Fruit fly (Drosophila melanogaster): ENCODE results near the gene Pdp1.
A peak's percentile ranks its signal among the peaks of the same experiment; 100 is the strongest.

The Pdp1 gene

dm6 chr3L:7875606-7876366 lies 8.6 kb upstream of the Pdp1 start (continued):
- peak; percentile 66 for TF ChIP-seq tio (GFP tag; optimal IDR thresholded peaks at IDR 0.05)
- 0 out of 2 replicates have a peak, but pooled peaks have one; percentile 27 for TF ChIP-seq wor (GFP tag; IDR thresholded peaks at IDR 0.05)
- 0 out of 2 replicates have a peak, but pooled peaks have one; percentile 6 for TF ChIP-seq stc (GFP tag; IDR thresholded peaks at IDR 0.05)
- TF ChIP-seq CG8388 (GFP tag; optimal IDR thresholded peaks at IDR 0.05), result peak; percentile 43
- no peak for TF ChIP-seq CG32532 (GFP tag; IDR thresholded peaks at IDR 0.05)
- peak; percentile 32 for TF ChIP-seq lab (GFP tag; optimal IDR thresholded peaks at IDR 0.05)
- TF ChIP-seq CHES-1-like (GFP tag; optimal IDR thresholded peaks at IDR 0.05), result no peak
- TF ChIP-seq Myb (GFP tag; optimal IDR thresholded peaks at IDR 0.05), result no peak
- peak in 1 of 2 experiments; percentile 23 for TF ChIP-seq chif (GFP tag; optimal IDR thresholded peaks at IDR 0.05)
- TF ChIP-seq CG12219 (GFP tag; optimal IDR thresholded peaks at IDR 0.05), result no peak
- TF ChIP-seq CG6254 (GFP tag; optimal IDR thresholded peaks at IDR 0.05), result no peak
- TF ChIP-seq grau (tag; optimal IDR thresholded peaks at IDR 0.05), result peak; percentile 88
- TF ChIP-seq CG4617 (GFP tag; optimal IDR thresholded peaks at IDR 0.05; ENCODE audit: borderline replicate concordance), result no peak
- peak; percentile 62 for TF ChIP-seq Sox102F (GFP tag; optimal IDR thresholded peaks at IDR 0.05)
- TF ChIP-seq Taf1 (GFP tag; IDR thresholded peaks at IDR 0.05), result no peak
- no peak for TF ChIP-seq Jarid2 (GFP tag; optimal IDR thresholded peaks at IDR 0.05)
- TF ChIP-seq wek (GFP tag; optimal IDR thresholded peaks at IDR 0.05), result no peak
- no peak for TF ChIP-seq BEAF-32 (GFP tag; optimal IDR thresholded peaks at IDR 0.05)
- TF ChIP-seq E2f1 (GFP tag; IDR thresholded peaks at IDR 0.05), result no peak
- no peak for TF ChIP-seq Atf6 (GFP tag; IDR thresholded peaks at IDR 0.05)
- TF ChIP-seq Mes4 (GFP tag; optimal IDR thresholded peaks at IDR 0.05), result no peak
- TF ChIP-seq CG8290 (GFP tag; optimal IDR thresholded peaks at IDR 0.05), result peak; percentile 5
- TF ChIP-seq CG8290 (tag; optimal IDR thresholded peaks at IDR 0.05), result no peak
- no peak for TF ChIP-seq Gsc (GFP tag; IDR thresholded peaks at IDR 0.05)
- TF ChIP-seq CG8478 (optimal IDR thresholded peaks at IDR 0.05), result no peak
- no peak for TF ChIP-seq emc (GFP tag; optimal IDR thresholded peaks at IDR 0.05)
- TF ChIP-seq Chrac-16 (GFP tag; optimal IDR thresholded peaks at IDR 0.05), result peak; percentile 50
- no peak for TF ChIP-seq gce (GFP tag; IDR thresholded peaks at IDR 0.05)
- peak; percentile 48 for TF ChIP-seq CG12659 (GFP tag; optimal IDR thresholded peaks at IDR 0.05)
- no peak for TF ChIP-seq knrl (GFP tag; IDR thresholded peaks at IDR 0.05; ENCODE audit: partially characterized antibody)
- TF ChIP-seq ranshi (GFP tag; IDR thresholded peaks at IDR 0.05), result no peak
- peak in 1 of 2 experiments; percentile 50 for TF ChIP-seq eve (GFP tag; optimal IDR thresholded peaks at IDR 0.05)
- 0 out of 2 replicates have a peak, but pooled peaks have one; percentile 43 for TF ChIP-seq CG32772 (GFP tag; IDR thresholded peaks at IDR 0.05)
- peak; percentile 48 for TF ChIP-seq CG15601 (tag; optimal IDR thresholded peaks at IDR 0.05)
- TF ChIP-seq seq (GFP tag; IDR thresholded peaks at IDR 0.05), result peak; percentile 60; the same call in 1 of the 2 replicates
- no peak for TF ChIP-seq NC2β (GFP tag; optimal IDR thresholded peaks at IDR 0.05)
- no peak for TF ChIP-seq rib (GFP tag; IDR thresholded peaks at IDR 0.05)
- TF ChIP-seq wdn (GFP tag; IDR thresholded peaks at IDR 0.05), result no peak
- TF ChIP-seq E2f2 (GFP tag; IDR thresholded peaks at IDR 0.05), result no peak
- no peak for TF ChIP-seq bigmax (GFP tag; optimal IDR thresholded peaks at IDR 0.05)
- no peak for TF ChIP-seq Spps (tag; optimal IDR thresholded peaks at IDR 0.05)
- TF ChIP-seq ssp (GFP tag; IDR thresholded peaks at IDR 0.05), result peak; percentile 38; the same call in 1 of the 2 replicates
- TF ChIP-seq row (GFP tag; IDR thresholded peaks at IDR 0.05), result peak; percentile 71
- TF ChIP-seq p53 (GFP tag; optimal IDR thresholded peaks at IDR 0.05), result no peak
- TF ChIP-seq NK7.1 (GFP tag; optimal IDR thresholded peaks at IDR 0.05), result no peak
- TF ChIP-seq CG33557 (GFP tag; optimal IDR thresholded peaks at IDR 0.05), result peak; percentile 69
- no peak for TF ChIP-seq CTCF (GFP tag; optimal IDR thresholded peaks at IDR 0.05)
- TF ChIP-seq B-H2 (GFP tag; optimal IDR thresholded peaks at IDR 0.05), result no peak
- peak; percentile 69 for TF ChIP-seq Sox100B (GFP tag; optimal IDR thresholded peaks at IDR 0.05)
- peak; percentile 44; the same call in 2 of the 3 replicates for TF ChIP-seq croc (GFP tag; conservative IDR thresholded peaks at IDR 0.05)
- no peak for TF ChIP-seq kah (GFP tag; optimal IDR thresholded peaks at IDR 0.05)
